Worm (Caenorhabditis elegans): ENCODE results near the gene col-111.
A peak's percentile ranks its signal among the peaks of the same experiment; 100 is the strongest.

col-111 gene

DNA sequence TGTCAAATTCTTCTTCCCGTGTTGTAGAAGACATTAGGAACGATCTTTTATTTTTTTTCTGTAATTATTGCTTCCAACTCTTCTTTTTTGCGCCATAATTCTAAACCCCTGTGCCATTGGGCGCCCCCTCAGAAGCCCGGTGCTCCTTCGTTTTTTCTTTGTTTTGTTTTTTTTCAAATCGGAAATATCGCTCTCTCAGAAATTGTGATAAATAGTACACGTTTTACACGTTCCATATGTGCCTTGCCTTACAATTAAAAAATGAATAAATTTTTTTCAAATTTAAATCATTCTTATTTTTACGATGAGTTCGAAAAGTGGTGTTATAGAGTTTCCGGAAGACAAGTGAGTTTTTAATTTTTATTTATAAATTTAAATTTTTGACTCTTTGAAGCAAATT lies 8.3 kb downstream of the col-111 start, which contains the start of gene F29B9.7:
Gene F29B9.7 (plus strand): TSS at position 301 of the 400 bp plus-strand sequence.
- no peak for TF ChIP-seq egl-27 (tag; optimal IDR thresholded peaks at IDR 0.05)
- no peak for TF ChIP-seq aha-1 (tag; optimal IDR thresholded peaks at IDR 0.05)
- no peak for TF ChIP-seq nhr-237 (tag; optimal IDR thresholded peaks at IDR 0.05)
- TF ChIP-seq jun-1 (tag; optimal IDR thresholded peaks at IDR 0.05) = no peak
- no peak for TF ChIP-seq rnt-1 (tag; optimal IDR thresholded peaks at IDR 0.05)

DNA sequence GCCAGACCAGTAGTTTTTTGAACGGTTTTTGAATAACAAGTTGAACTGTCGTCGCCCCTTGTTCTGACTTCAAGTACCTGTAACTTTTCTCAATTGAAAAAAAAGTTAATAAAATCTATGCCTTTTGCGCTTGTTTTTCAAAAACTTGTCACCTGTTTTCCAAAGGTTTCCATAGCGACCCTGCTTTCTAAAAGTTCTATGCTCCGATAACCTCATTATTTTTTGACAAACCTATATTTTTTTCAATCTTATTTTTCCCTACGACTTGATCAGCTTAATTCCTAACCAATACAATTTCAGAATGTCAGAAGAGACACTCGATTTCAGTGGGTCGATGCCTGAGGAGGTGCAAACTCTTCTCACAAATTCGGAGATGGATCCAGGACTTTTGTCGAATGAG lies 10.4 kb downstream of the col-111 start, which contains the start of gene F29B9.8:
Gene F29B9.8 (plus strand): TSS at position 301 of the 400 bp plus-strand sequence.
- TF ChIP-seq efl-1 (optimal IDR thresholded peaks at IDR 0.05) (no peak), efl-1 (GFP tag; optimal IDR thresholded peaks at IDR 0.05 in 1 of 2) (peak in 1 of 2 experiments; percentile 29), rnt-1 (tag; optimal IDR thresholded peaks at IDR 0.05) (no peak)

DNA sequence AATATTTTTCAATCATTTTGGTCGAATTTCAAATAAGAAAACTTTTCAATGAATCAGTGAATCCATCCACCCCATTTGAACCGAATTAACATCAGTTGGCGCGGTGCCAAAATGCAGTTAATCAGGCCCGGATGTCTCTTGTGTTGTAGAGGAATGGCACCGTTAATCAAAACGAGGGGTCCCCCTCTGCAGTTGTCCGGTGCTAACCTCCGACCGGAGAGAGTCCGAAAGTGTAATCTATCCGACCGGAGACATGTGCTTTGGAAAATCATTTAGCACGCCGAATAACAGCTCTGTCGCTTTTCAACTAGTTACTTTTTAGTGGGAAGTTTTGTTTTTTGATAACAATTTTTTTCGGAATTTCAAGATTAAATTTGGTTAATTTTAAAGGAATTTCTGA lies 12.5 kb downstream of the col-111 start:
- no peak for TF ChIP-seq ztf-4 (tag; optimal IDR thresholded peaks at IDR 0.05)
- peak; percentile 45 for TF ChIP-seq pag-3 (tag; optimal IDR thresholded peaks at IDR 0.05; ENCODE audit: borderline replicate concordance, insufficient read depth)
- TF ChIP-seq efl-1 (optimal IDR thresholded peaks at IDR 0.05) = no peak
- peak in 1 of 2 experiments; percentile 51 for TF ChIP-seq efl-1 (GFP tag; optimal IDR thresholded peaks at IDR 0.05 in 1 of 2)
- TF ChIP-seq lin-14 (GFP tag; optimal IDR thresholded peaks at IDR 0.05) = peak; percentile 35
- TF ChIP-seq unc-130 (tag; optimal IDR thresholded peaks at IDR 0.05) = peak; percentile 15
- peak; percentile 34 for TF ChIP-seq rnt-1 (tag; optimal IDR thresholded peaks at IDR 0.05)
- peak; percentile 88 for TF ChIP-seq dsc-1 (tag; optimal IDR thresholded peaks at IDR 0.05)
- TF ChIP-seq aha-1 (tag; optimal IDR thresholded peaks at IDR 0.05) = no peak

DNA sequence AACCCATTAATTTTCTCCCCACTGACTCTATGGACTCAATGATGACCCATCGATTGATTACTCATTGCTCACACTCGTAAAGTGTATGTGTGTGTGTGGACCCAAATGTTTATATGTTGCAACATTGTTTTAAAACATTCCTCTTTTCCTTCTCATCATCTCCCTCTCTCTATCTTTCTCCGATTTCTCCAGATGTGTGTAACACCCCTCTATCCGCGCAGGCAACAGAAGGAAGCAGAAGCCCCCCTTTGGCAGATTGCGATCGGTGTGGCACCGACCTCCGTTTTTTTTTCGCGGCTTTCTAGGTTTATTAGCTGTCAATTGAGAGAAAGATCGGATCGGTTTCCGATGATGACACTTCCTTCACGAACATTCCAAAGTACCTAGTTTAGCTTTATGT lies 14.2 kb downstream of the col-111 start:
- peak; percentile 22 for TF ChIP-seq rnt-1 (tag; optimal IDR thresholded peaks at IDR 0.05)
- peak; percentile 42 for TF ChIP-seq blmp-1 (tag; optimal IDR thresholded peaks at IDR 0.05)
- TF ChIP-seq tbx-2 (tag; optimal IDR thresholded peaks at IDR 0.05) = no peak
- peak; percentile 59 for TF ChIP-seq dsc-1 (tag; optimal IDR thresholded peaks at IDR 0.05)

DNA sequence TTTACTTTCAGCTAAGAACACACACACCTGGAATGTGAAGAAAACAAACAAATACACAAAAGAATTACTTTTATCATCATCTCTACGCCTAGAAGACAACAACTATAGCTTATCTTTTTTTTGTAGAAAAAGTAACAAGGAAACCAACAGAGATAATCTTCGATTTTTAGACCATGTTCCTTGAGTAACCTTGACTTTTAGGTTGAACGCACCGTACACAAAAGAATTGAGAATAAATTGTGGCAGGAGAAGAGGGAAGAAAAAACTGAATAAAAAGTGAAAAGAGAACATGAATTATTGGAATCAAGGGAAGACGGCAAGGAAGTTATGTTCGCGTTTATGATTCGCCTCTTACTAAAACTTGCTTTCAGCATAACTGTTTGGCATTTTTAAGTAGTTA lies 16.8 kb downstream of the col-111 start:
- peak in 1 of 6 experiments; percentile 43 for TF ChIP-seq elt-3 (tag; optimal IDR thresholded peaks at IDR 0.05)
- TF ChIP-seq jun-1 (tag; optimal IDR thresholded peaks at IDR 0.05) = no peak
- TF ChIP-seq blmp-1 (tag; optimal IDR thresholded peaks at IDR 0.05) = peak; percentile 63
- TF ChIP-seq ceh-82 (tag; optimal IDR thresholded peaks at IDR 0.05) = no peak
- no peak for TF ChIP-seq aha-1 (tag; optimal IDR thresholded peaks at IDR 0.05)

DNA sequence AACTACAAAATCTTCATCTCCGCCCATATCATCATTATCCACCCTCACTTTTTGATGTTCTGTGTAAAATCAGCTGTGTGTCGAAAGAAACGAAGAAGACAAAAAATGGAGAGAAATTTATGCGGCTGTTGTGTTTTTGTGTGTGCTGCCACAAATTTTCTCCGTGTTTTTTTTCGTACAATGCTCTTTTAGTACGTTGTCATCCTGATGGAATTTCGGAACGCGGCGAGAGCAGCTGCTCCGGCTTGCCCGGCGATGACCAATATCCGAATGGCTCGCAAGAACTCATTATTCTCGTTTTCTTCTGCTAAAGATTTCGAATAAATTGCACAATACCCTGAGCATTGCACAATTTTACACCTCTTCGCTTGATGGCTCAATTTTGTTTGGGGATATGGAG lies 18.4 kb downstream of the col-111 start:
- no peak for TF ChIP-seq C04F5.9 (tag; optimal IDR thresholded peaks at IDR 0.05)
- TF ChIP-seq grh-1 (GFP tag; IDR thresholded peaks at IDR 0.05) = no peak
- no peak for TF ChIP-seq irx-1 (tag; optimal IDR thresholded peaks at IDR 0.05)
- TF ChIP-seq nhr-90 (tag; optimal IDR thresholded peaks at IDR 0.05; ENCODE audit: poor library complexity) = no peak
- no peak for TF ChIP-seq nhr-84 (tag; optimal IDR thresholded peaks at IDR 0.05)
- TF ChIP-seq egl-27 (tag; optimal IDR thresholded peaks at IDR 0.05) = no peak
- no peak for TF ChIP-seq hpl-2 (GFP tag; optimal IDR thresholded peaks at IDR 0.05)
- no peak for TF ChIP-seq egl-13 (tag; optimal IDR thresholded peaks at IDR 0.05)
- TF ChIP-seq mab-9 (GFP tag; IDR thresholded peaks at IDR 0.05) = no peak
- TF ChIP-seq ets-5 (GFP tag; IDR thresholded peaks at IDR 0.05) = no peak
- TF ChIP-seq mep-1 (tag; optimal IDR thresholded peaks at IDR 0.05) = no peak
- no peak for TF ChIP-seq ceh-63 (GFP tag; optimal IDR thresholded peaks at IDR 0.05)
- no peak for TF ChIP-seq zip-4 (GFP tag; optimal IDR thresholded peaks at IDR 0.05)
- TF ChIP-seq nhr-20 (tag; optimal IDR thresholded peaks at IDR 0.05) = no peak
- no peak for TF ChIP-seq zag-1 (tag; optimal IDR thresholded peaks at IDR 0.05)
- no peak for TF ChIP-seq jun-1 (tag; optimal IDR thresholded peaks at IDR 0.05)
- no peak for TF ChIP-seq nhr-237 (tag; optimal IDR thresholded peaks at IDR 0.05)
- TF ChIP-seq lin-14 (GFP tag; optimal IDR thresholded peaks at IDR 0.05) = no peak
- no peak for TF ChIP-seq snu-23 (GFP tag; optimal IDR thresholded peaks at IDR 0.05)

Measured in whole organism, L1 larva.